Worm (Caenorhabditis elegans): Measurements from ENCODE around the gene T07C12.10.

ce11 chrV:10007484-10007883, 47.2 kb upstream of the T07C12.10 start:
- TF ChIP-seq nhr-237 (tag; optimal IDR thresholded peaks at IDR 0.05): no peak
- no peak for TF ChIP-seq ces-1 (GFP tag; optimal IDR thresholded peaks at IDR 0.05)
- TF ChIP-seq elt-1 (tag; optimal IDR thresholded peaks at IDR 0.05; ENCODE audit: borderline replicate concordance, insufficient read depth): no peak
- no peak for TF ChIP-seq mep-1 (tag; optimal IDR thresholded peaks at IDR 0.05)
- no peak for TF ChIP-seq ceh-43 (GFP tag; optimal IDR thresholded peaks at IDR 0.05)
- TF ChIP-seq unc-39 (tag; optimal IDR thresholded peaks at IDR 0.05): no peak
- TF ChIP-seq nhr-28 (tag; optimal IDR thresholded peaks at IDR 0.05): no peak
- TF ChIP-seq lsy-2 (tag; optimal IDR thresholded peaks at IDR 0.05): no peak
- no peak for TF ChIP-seq pha-4 (tag; optimal IDR thresholded peaks at IDR 0.05)
- no peak for TF ChIP-seq nhr-2 (tag; optimal IDR thresholded peaks at IDR 0.05)
- TF ChIP-seq nhr-12 (tag; optimal IDR thresholded peaks at IDR 0.05): no peak
- no peak for TF ChIP-seq snpc-4 (tag; optimal IDR thresholded peaks at IDR 0.05)
- TF ChIP-seq nhr-76 (tag; optimal IDR thresholded peaks at IDR 0.05): no peak
- no peak for TF ChIP-seq elt-3 (tag; optimal IDR thresholded peaks at IDR 0.05)
